Fruit fly (Drosophila melanogaster) whole organism, embryonic: ENCODE results near the gene CG10996.
A peak's percentile ranks its signal among the peaks of the same experiment; 100 is the strongest.

Experiments
- Ada2b ChIP-seq: fragments of 200-800 bp; sonication (Bioruptor generic); IDR thresholded peaks from 2 replicates; pipeline ENCODE4 v1.3.6; 2022; ENCODE audit warnings: missing biosample characterization, missing genetic modification characterization
- Asciz ChIP-seq: fragments of 200-800 bp; sonication (Bioruptor generic); optimal IDR thresholded peaks from 2 replicates; lab custom pipeline; 2017; ENCODE audit warnings: missing biosample characterization, mild to moderate bottlenecking, missing genetic modification characterization, missing genetic modification reagents
- BtbVII ChIP-seq: fragments of 200-800 bp; sonication (Bioruptor generic); optimal IDR thresholded peaks from 3 replicates; lab custom pipeline; 2017; ENCODE audit warnings: missing biosample characterization, mild to moderate bottlenecking, missing genetic modification characterization
- CG10267 ChIP-seq: fragments of 200-800 bp; sonication (Bioruptor generic); optimal IDR thresholded peaks from 2 replicates; lab custom pipeline; 2018; ENCODE audit warnings: missing biosample characterization, mild to moderate bottlenecking, missing genetic modification characterization, moderate library complexity
- CG10321 ChIP-seq: fragments of 200-800 bp; sonication (Bioruptor generic); IDR thresholded peaks from 2 replicates; pipeline ENCODE4 v1.3.6; 2022; ENCODE audit warnings: missing biosample characterization, missing genetic modification characterization
- CG10462 ChIP-seq: fragments of 200-800 bp; sonication (Bioruptor generic); optimal IDR thresholded peaks from 2 replicates; lab custom pipeline; 2016; ENCODE audit warnings: missing biosample characterization, missing genetic modification characterization
- CG11093 ChIP-seq: fragments of 200-800 bp; sonication (Bioruptor generic); IDR thresholded peaks from 3 replicates; pipeline ENCODE4 v1.3.6; 2022; ENCODE audit warnings: missing biosample characterization, missing genetic modification characterization
- CG11456 ChIP-seq: fragments of 200-800 bp; sonication (Bioruptor generic); IDR thresholded peaks from 3 replicates; pipeline ENCODE4 v1.3.6; 2022; ENCODE audit warnings: missing biosample characterization, missing genetic modification characterization
- CG12659 ChIP-seq: fragments of 200-800 bp; sonication (Bioruptor generic); optimal IDR thresholded peaks from 3 replicates; lab custom pipeline; 2017; ENCODE audit warnings: mild to moderate bottlenecking, missing biosample characterization, missing genetic modification reagents, missing genetic modification characterization
- CG14965 ChIP-seq: fragments of 200-800 bp; sonication (Bioruptor generic); optimal IDR thresholded peaks from 2 replicates; lab custom pipeline; 2016; ENCODE audit warnings: missing biosample characterization, missing genetic modification characterization, borderline replicate concordance
- CG15601 ChIP-seq: fragments of 200-800 bp; sonication (Bioruptor generic); optimal IDR thresholded peaks from 3 replicates; lab custom pipeline; 2019; ENCODE audit warnings: missing biosample characterization, mild to moderate bottlenecking, missing genetic modification characterization, moderate library complexity
- CG17359 ChIP-seq: fragments of 200-800 bp; sonication (Bioruptor generic); optimal IDR thresholded peaks from 3 replicates; lab custom pipeline; 2018; ENCODE audit warnings: missing biosample characterization, mild to moderate bottlenecking, missing genetic modification characterization, moderate library complexity
- CG17361 ChIP-seq: fragments of 200-800 bp; sonication (Bioruptor generic); IDR thresholded peaks from 3 replicates; pipeline ENCODE4 v1.3.6; 2022; ENCODE audit warnings: missing biosample characterization, missing genetic modification characterization
- CG17912 ChIP-seq: fragments of 200-800 bp; sonication (Bioruptor generic); optimal IDR thresholded peaks from 2 replicates; lab custom pipeline; 2018; ENCODE audit warnings: missing biosample characterization, mild to moderate bottlenecking, missing genetic modification characterization
- CG18764 ChIP-seq: fragments of 200-800 bp; sonication (Bioruptor generic); optimal IDR thresholded peaks from 3 replicates; lab custom pipeline; 2016; ENCODE audit warnings: missing biosample characterization, missing genetic modification characterization
- CG2678 ChIP-seq: fragments of 200-800 bp; sonication (Bioruptor generic); optimal IDR thresholded peaks from 3 replicates; lab custom pipeline; 2019; ENCODE audit warnings: missing biosample characterization, mild to moderate bottlenecking, missing genetic modification characterization, moderate library complexity
- CG2875 ChIP-seq: fragments of 200-800 bp; sonication (Bioruptor generic); optimal IDR thresholded peaks from 2 replicates; lab custom pipeline; 2017; ENCODE audit warnings: missing biosample characterization, mild to moderate bottlenecking, missing genetic modification characterization, missing genetic modification reagents
- CG3726 ChIP-seq: fragments of 200-800 bp; sonication (Bioruptor generic); IDR thresholded peaks from 3 replicates; pipeline ENCODE4, ENCODE4 v1.3.6; 2022; ENCODE audit warnings: missing biosample characterization, missing genetic modification characterization
- CG6654 ChIP-seq: fragments of 200-800 bp; sonication (Bioruptor generic); optimal IDR thresholded peaks from 2 replicates; lab custom pipeline; 2017; ENCODE audit warnings: missing biosample characterization, mild to moderate bottlenecking, missing genetic modification characterization
- CG8388 ChIP-seq: fragments of 200-800 bp; sonication (Bioruptor generic); optimal IDR thresholded peaks from 2 replicates; lab custom pipeline; 2019; ENCODE audit warnings: missing biosample characterization, mild to moderate bottlenecking, missing genetic modification characterization, moderate library complexity
- CG9437 ChIP-seq: fragments of 200-800 bp; sonication (Bioruptor generic); optimal IDR thresholded peaks from 2 replicates; lab custom pipeline; 2018; ENCODE audit warnings: missing biosample characterization, mild to moderate bottlenecking, missing genetic modification characterization
- Deaf1 ChIP-seq: fragments of 200-800 bp; optimal IDR thresholded peaks from 3 replicates; lab custom pipeline; 2019; ENCODE audit warnings: missing biosample characterization, mild to moderate bottlenecking, missing genetic modification characterization, moderate library complexity
- Dek ChIP-seq: fragments of 200-800 bp; sonication (Bioruptor generic); optimal IDR thresholded peaks from 3 replicates; lab custom pipeline; 2019; ENCODE audit warnings: missing biosample characterization, mild to moderate bottlenecking, missing genetic modification characterization, moderate library complexity
- HmgZ ChIP-seq: fragments of 200-800 bp; sonication (Bioruptor generic); optimal IDR thresholded peaks from 2 replicates; lab custom pipeline; 2018; ENCODE audit warnings: missing biosample characterization, mild to moderate bottlenecking, missing genetic modification characterization
- Hr3 ChIP-seq: fragments of 200-800 bp; sonication (Bioruptor generic); optimal IDR thresholded peaks from 3 replicates; lab custom pipeline; 2016; ENCODE audit warnings: missing biosample characterization, missing genetic modification characterization
- Med ChIP-seq: fragments of 200-800 bp; sonication (Bioruptor generic); peaks from one replicate; lab custom pipeline; 2016; ENCODE audit warnings: missing biosample characterization, missing genetic modification characterization, mild to moderate bottlenecking, inconsistent platforms, moderate library complexity
- NC2α ChIP-seq: fragments of 200-800 bp; sonication (Bioruptor generic); optimal IDR thresholded peaks from 2 replicates; lab custom pipeline; 2016; ENCODE audit warnings: missing biosample characterization, missing genetic modification characterization
- Pdp1 ChIP-seq, 2 experiments: fragments of 200-800 bp; sonication (Bioruptor generic); optimal IDR thresholded peaks; 3 replicates each; lab custom pipeline; 2016; ENCODE audit warnings: missing biosample characterization in 2 of 2, missing genetic modification characterization in 2 of 2, mild to moderate bottlenecking in 1 of 2, moderate library complexity in 1 of 2
- Xrp1 ChIP-seq: fragments of 200-800 bp; sonication (Bioruptor generic); IDR thresholded peaks from 2 replicates; pipeline ENCODE4 v1.3.6; 2022; ENCODE audit warnings: missing biosample characterization, missing genetic modification characterization
- al ChIP-seq: fragments of 200-800 bp; sonication (Bioruptor generic); IDR thresholded peaks from 2 replicates; pipeline ENCODE4 v1.3.6; 2022; ENCODE audit warnings: missing biosample characterization, missing genetic modification characterization
- aop ChIP-seq: fragments of 200-800 bp; sonication (Bioruptor generic); IDR thresholded peaks from 2 replicates; pipeline ENCODE4 v1.3.6; 2022; ENCODE audit warnings: missing biosample characterization, missing genetic modification characterization
- az2 ChIP-seq: fragments of 200-800 bp; sonication (Bioruptor generic); optimal IDR thresholded peaks from 3 replicates; lab custom pipeline; 2016; ENCODE audit warnings: missing biosample characterization, missing genetic modification characterization
- bbx ChIP-seq: fragments of 200-800 bp; sonication (Bioruptor generic); IDR thresholded peaks from 2 replicates; pipeline ENCODE4 v1.3.6; 2022; ENCODE audit warnings: missing biosample characterization, missing genetic modification characterization; ENCODE audit not compliant: partially characterized antibody
- corto ChIP-seq: fragments of 200-800 bp; sonication (Bioruptor generic); optimal IDR thresholded peaks from 2 replicates; lab custom pipeline; 2016; ENCODE audit warnings: missing biosample characterization, mild to moderate bottlenecking, missing genetic modification characterization, moderate library complexity
- crol ChIP-seq: fragments of 200-800 bp; sonication (Bioruptor generic); IDR thresholded peaks from 2 replicates; pipeline ENCODE4 v1.3.6; 2022; ENCODE audit warnings: missing biosample characterization, missing genetic modification characterization
- disco-r ChIP-seq: fragments of 200-800 bp; sonication (Bioruptor generic); optimal IDR thresholded peaks from 2 replicates; lab custom pipeline; 2016; ENCODE audit warnings: missing biosample characterization, missing genetic modification characterization
- dm ChIP-seq: fragments of 200-800 bp; sonication (Bioruptor generic); optimal IDR thresholded peaks from 3 replicates; lab custom pipeline; 2016; ENCODE audit warnings: missing biosample characterization, missing genetic modification characterization
- dmrt99B ChIP-seq: fragments of 200-800 bp; sonication (Bioruptor generic); optimal IDR thresholded peaks from 2 replicates; lab custom pipeline; 2018; ENCODE audit warnings: missing biosample characterization, mild to moderate bottlenecking, missing genetic modification characterization, moderate library complexity
- gce ChIP-seq: fragments of 200-800 bp; sonication (Bioruptor generic); IDR thresholded peaks from 3 replicates; pipeline ENCODE4 v1.3.6; 2022; ENCODE audit warnings: missing biosample characterization, missing genetic modification characterization
- gem ChIP-seq: fragments of 200-800 bp; sonication (Bioruptor generic); optimal IDR thresholded peaks from 2 replicates; lab custom pipeline; 2019; ENCODE audit warnings: missing biosample characterization, mild to moderate bottlenecking, missing genetic modification characterization, moderate library complexity
- lab ChIP-seq: fragments of 200-800 bp; sonication (Bioruptor generic); optimal IDR thresholded peaks from 3 replicates; lab custom pipeline; 2017; ENCODE audit warnings: missing biosample characterization, missing genetic modification characterization, mild to moderate bottlenecking, moderate library complexity, missing genetic modification reagents
- otp ChIP-seq: fragments of 200-800 bp; sonication (Bioruptor generic); IDR thresholded peaks from 3 replicates; pipeline ENCODE4, ENCODE4 v1.3.6; 2022; ENCODE audit warnings: missing biosample characterization, missing genetic modification characterization
- row ChIP-seq: fragments of 200-800 bp; sonication (Bioruptor generic); IDR thresholded peaks from 3 replicates; pipeline ENCODE4 v1.3.6; 2022; ENCODE audit warnings: missing biosample characterization, missing genetic modification characterization
- unpg ChIP-seq: fragments of 200-800 bp; sonication (Bioruptor generic); optimal IDR thresholded peaks from 3 replicates; lab custom pipeline; 2018; ENCODE audit warnings: missing biosample characterization, mild to moderate bottlenecking, missing genetic modification characterization, moderate library complexity
- usp ChIP-seq: fragments of >200 bp; optimal IDR thresholded peaks from 2 replicates; lab custom pipeline; 2017; ENCODE audit warnings: missing biosample characterization, missing genetic modification characterization
- wek ChIP-seq: fragments of 200-800 bp; sonication (Bioruptor generic); optimal IDR thresholded peaks from 3 replicates; lab custom pipeline; 2018; ENCODE audit warnings: missing biosample characterization, mild to moderate bottlenecking, missing genetic modification characterization, moderate library complexity

The CG10996 gene

DNA sequence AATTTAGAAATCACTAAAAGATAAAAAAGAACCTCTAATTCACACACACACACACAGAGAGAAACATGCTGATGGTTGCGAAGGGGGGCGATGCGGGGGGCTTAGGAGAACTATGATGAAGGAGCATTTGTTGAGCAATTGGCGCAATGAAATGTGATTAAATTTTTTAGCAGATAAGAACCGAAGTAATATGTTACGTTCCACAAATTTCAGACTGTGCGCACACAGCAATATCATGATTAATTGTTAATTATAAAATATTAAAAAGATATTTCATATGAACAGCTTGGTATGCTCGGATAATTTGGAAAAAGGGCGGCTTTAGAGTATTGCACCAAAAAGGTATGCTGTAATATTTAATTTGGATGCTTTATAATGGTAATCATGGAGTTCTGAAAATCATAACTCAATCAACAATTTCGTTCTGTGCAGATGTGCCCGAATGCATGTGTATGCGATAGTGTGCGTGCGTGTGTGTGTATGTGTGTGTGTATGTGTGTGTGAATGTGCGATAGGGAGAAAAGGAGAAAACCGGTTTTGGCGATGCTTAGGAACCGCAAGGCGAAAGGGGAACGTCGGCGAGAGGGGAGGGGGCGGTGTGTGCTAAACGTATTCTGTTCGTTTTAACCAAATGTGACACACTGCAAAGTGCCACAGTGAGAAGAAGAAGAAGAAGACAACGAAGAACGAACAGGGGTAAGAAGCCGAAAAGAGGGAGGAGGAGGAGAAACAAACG, 23.8 kb upstream of the CG10996 start (continued):
- TF ChIP-seq bbx (GFP tag; lab: Robert Waterston, UW) (no peak), Pdp1 (GFP tag; optimal IDR thresholded peaks at IDR 0.05; lab: Kevin White, UChicago) (peak in 1 of 2 experiments; percentile 20), CG2875 (GFP tag; lab: Kevin White, UChicago) (no peak), CG17912 (GFP tag; lab: Kevin White, UChicago) (no peak), Dek (tag; lab: Kevin White, UChicago) (no peak), gce (GFP tag; lab: Robert Waterston, UW) (no peak), CG15601 (tag; lab: Kevin White, UChicago) (no peak), CG12659 (GFP tag; lab: Kevin White, UChicago) (no peak), CG11093 (GFP tag; lab: Robert Waterston, UW) (no peak), otp (GFP tag; lab: Robert Waterston, UW) (no peak), CG17359 (tag; lab: Kevin White, UChicago) (no peak), CG2678 (tag; lab: Kevin White, UChicago) (no peak), aop (GFP tag; lab: Robert Waterston, UW) (no peak), CG11456 (GFP tag; lab: Robert Waterston, UW) (no peak), al (no peak), CG10462 (GFP tag; lab: Kevin White, UChicago) (no peak), crol (GFP tag; lab: Robert Waterston, UW) (peak; percentile 78), Med (GFP tag; lab: Kevin White, UChicago) (peak; percentile 54)

DNA sequence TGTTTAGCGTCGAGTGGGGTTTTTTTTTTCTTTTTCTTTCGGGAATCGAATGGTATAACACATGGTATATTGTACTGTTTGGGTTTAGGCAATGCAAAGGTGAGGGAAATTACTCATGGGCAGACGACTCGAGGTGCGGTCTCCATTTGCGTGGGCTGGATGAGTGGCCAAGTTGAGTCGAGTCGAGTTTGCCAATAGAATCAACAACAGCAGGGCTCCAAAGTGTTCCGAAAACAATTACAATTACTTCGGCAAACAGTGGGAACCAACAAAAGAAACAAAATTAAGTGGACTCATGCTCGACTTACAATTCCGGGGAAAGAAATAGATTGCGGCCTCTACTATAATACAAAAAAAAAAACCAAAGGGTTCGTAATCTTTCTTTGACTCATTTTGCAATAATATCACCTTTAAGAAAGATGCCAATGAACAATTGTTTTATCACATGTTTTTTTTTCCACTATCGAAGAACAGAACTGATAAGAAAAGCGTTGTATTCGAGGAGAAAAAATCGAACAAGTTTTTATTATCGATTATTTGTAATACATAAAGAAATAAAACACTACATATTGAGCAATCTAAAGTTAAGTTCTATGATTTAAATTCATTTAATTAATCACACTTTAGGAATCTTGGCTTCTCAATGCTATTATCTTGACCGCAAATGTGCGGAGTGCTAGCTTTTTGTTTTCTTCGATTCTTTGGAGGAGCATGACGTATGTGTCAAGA, 23.0 kb upstream of the CG10996 start:
- no peak; the same call in 1 of the 2 replicates for TF ChIP-seq Ada2b (GFP tag; lab: Robert Waterston, UW)
- TF ChIP-seq CG3726 (GFP tag; lab: Robert Waterston, UW): no peak
- TF ChIP-seq NC2α: no peak
- 0 out of 3 replicates have a peak, but pooled peaks have one; percentile 17 for TF ChIP-seq row (GFP tag; lab: Robert Waterston, UW)
- peak; percentile 18 for TF ChIP-seq Hr3
- TF ChIP-seq CG18764 (GFP tag; lab: Kevin White, UChicago): no peak
- no peak for TF ChIP-seq BtbVII (GFP tag; lab: Kevin White, UChicago)
- TF ChIP-seq usp: no peak
- TF ChIP-seq CG9437 (GFP tag; lab: Kevin White, UChicago): peak; percentile 27
- TF ChIP-seq CG14965 (GFP tag; lab: Kevin White, UChicago): no peak
- TF ChIP-seq CG10267 (tag; lab: Kevin White, UChicago): peak; percentile 20
- no peak for TF ChIP-seq CG10321 (GFP tag; lab: Robert Waterston, UW)
- peak; percentile 16 for TF ChIP-seq CG2875 (GFP tag; lab: Kevin White, UChicago)
- TF ChIP-seq CG6654: no peak
- TF ChIP-seq dm (GFP tag; lab: Kevin White, UChicago): no peak
- TF ChIP-seq Xrp1: no peak; the same call in 1 of the 2 replicates
- TF ChIP-seq Asciz (GFP tag; lab: Kevin White, UChicago): peak; percentile 46
- TF ChIP-seq dmrt99B (tag; lab: Kevin White, UChicago): peak; percentile 27
- TF ChIP-seq Deaf1 (tag; lab: Kevin White, UChicago): no peak
- peak; percentile 62; the same call in 2 of the 3 replicates for TF ChIP-seq CG17361 (GFP tag; lab: Robert Waterston, UW)
- peak; percentile 19 for TF ChIP-seq CG8388 (GFP tag; lab: Kevin White, UChicago)
- TF ChIP-seq disco-r (GFP tag; lab: Kevin White, UChicago): no peak
- no peak for TF ChIP-seq az2 (GFP tag; lab: Kevin White, UChicago)
- TF ChIP-seq lab (GFP tag; lab: Kevin White, UChicago): peak; percentile 37
- TF ChIP-seq wek (GFP tag; lab: Kevin White, UChicago): peak; percentile 59
- no peak for TF ChIP-seq corto (GFP tag; lab: Kevin White, UChicago)
- peak; percentile 26 for TF ChIP-seq unpg (GFP tag; lab: Kevin White, UChicago)
- TF ChIP-seq HmgZ (tag; lab: Kevin White, UChicago): no peak
- TF ChIP-seq gem (tag; lab: Kevin White, UChicago): peak; percentile 54
